Fruit fly (Drosophila melanogaster): ENCODE data around the gene Eip78C.
A peak's percentile ranks its signal among the peaks of the same experiment; 100 is the strongest.

Gene Eip78C

DNA sequence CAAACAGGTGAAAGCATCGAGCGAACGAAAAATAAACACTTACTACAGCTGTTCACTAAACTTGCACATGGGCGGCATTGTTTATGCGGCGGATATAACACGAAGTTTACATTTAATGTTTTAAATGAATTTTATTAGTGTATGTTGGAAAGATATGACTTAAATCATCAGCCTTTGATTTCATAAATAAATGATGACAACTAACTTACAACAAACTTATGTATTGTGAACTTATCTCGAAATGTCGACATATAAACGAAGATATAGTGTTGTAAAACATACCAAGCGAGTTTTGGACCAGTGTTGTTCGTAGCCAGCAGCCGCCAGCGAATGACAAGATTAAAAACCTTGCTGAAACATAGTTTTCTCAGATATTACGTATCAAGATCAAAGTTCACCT lies 78.0 kb downstream of the Eip78C start, which contains the start of the genes CG11309 and CG7632 (continued):
- TF ChIP-seq knrl (GFP tag; IDR thresholded peaks at IDR 0.05; ENCODE audit: partially characterized antibody) (0 out of 3 replicates have a peak, but pooled peaks have one; percentile 22), lmd (GFP tag; IDR thresholded peaks at IDR 0.05) (peak; percentile 96), CG17359 (tag; optimal IDR thresholded peaks at IDR 0.05) (peak; percentile 99), ci (GFP tag; IDR thresholded peaks at IDR 0.05) (peak; percentile 100), Asciz (GFP tag; optimal IDR thresholded peaks at IDR 0.05) (peak; percentile 100), psq (GFP tag; optimal IDR thresholded peaks at IDR 0.05) (peak; percentile 93), Dek (tag; optimal IDR thresholded peaks at IDR 0.05) (peak; percentile 99), CG2889 (GFP tag; IDR thresholded peaks at IDR 0.05) (peak; percentile 94), Hsf (GFP tag; optimal IDR thresholded peaks at IDR 0.05) (peak; percentile 99), Mes4 (GFP tag; optimal IDR thresholded peaks at IDR 0.05) (peak; percentile 98), kni (GFP tag; optimal IDR thresholded peaks at IDR 0.05) (peak; percentile 100), Sin3A (optimal IDR thresholded peaks at IDR 0.05) (peak; percentile 9), seq (GFP tag; IDR thresholded peaks at IDR 0.05) (peak; percentile 97), dati (GFP tag; IDR thresholded peaks at IDR 0.05) (peak; percentile 95), CG11398 (GFP tag; optimal IDR thresholded peaks at IDR 0.05) (peak; percentile 98), CG13424 (tag; optimal IDR thresholded peaks at IDR 0.05) (peak; percentile 100), grn (GFP tag; optimal IDR thresholded peaks at IDR 0.05) (peak; percentile 85), Mrtf (GFP tag; IDR thresholded peaks at IDR 0.05) (peak; percentile 95), Dip2 (GFP tag; IDR thresholded peaks at IDR 0.05) (no peak), CG17802 (tag; optimal IDR thresholded peaks at IDR 0.05) (peak; percentile 93), CG34422 (GFP tag; IDR thresholded peaks at IDR 0.05) (peak; percentile 97), CG13624 (GFP tag; optimal IDR thresholded peaks at IDR 0.05) (peak; percentile 99), CG17186 (GFP tag; optimal IDR thresholded peaks at IDR 0.05) (peak; percentile 96), CG4424 (GFP tag; optimal IDR thresholded peaks at IDR 0.05) (peak; percentile 99), CG12942 (GFP tag; optimal IDR thresholded peaks at IDR 0.05) (peak; percentile 98), CG7372 (GFP tag; IDR thresholded peaks at IDR 0.05) (peak; percentile 97), gsb (GFP tag; IDR thresholded peaks at IDR 0.05) (peak; percentile 94), CHES-1-like (GFP tag; optimal IDR thresholded peaks at IDR 0.05) (peak; percentile 98), NfI (GFP tag; optimal IDR thresholded peaks at IDR 0.05) (peak; percentile 99), jing (GFP tag; optimal IDR thresholded peaks at IDR 0.05) (peak; percentile 97), CG32532 (GFP tag; IDR thresholded peaks at IDR 0.05) (peak; percentile 98), p53 (GFP tag; optimal IDR thresholded peaks at IDR 0.05) (peak; percentile 95), az2 (GFP tag; optimal IDR thresholded peaks at IDR 0.05) (peak; percentile 99), lab (GFP tag; optimal IDR thresholded peaks at IDR 0.05) (peak; percentile 100), bigmax (GFP tag; optimal IDR thresholded peaks at IDR 0.05) (peak; percentile 87), CG30020 (tag; optimal IDR thresholded peaks at IDR 0.05) (peak; percentile 93), Eip74EF (GFP tag; optimal IDR thresholded peaks at IDR 0.05) (peak in 1 of 2 experiments; percentile 100), HLH4C (GFP tag; IDR thresholded peaks at IDR 0.05; ENCODE audit: partially characterized antibody) (no peak), sr (GFP tag; IDR thresholded peaks at IDR 0.05) (peak; percentile 94), CG2678 (tag; optimal IDR thresholded peaks at IDR 0.05) (peak; percentile 100), Lim3 (GFP tag; IDR thresholded peaks at IDR 0.05) (peak; percentile 66), nom (GFP tag; optimal IDR thresholded peaks at IDR 0.05) (peak; percentile 99), CG18262 (tag; optimal IDR thresholded peaks at IDR 0.05) (peak; percentile 100), Poxn (GFP tag; IDR thresholded peaks at IDR 0.05) (peak; percentile 84), B-H2 (GFP tag; optimal IDR thresholded peaks at IDR 0.05) (peak; percentile 100), CG34224 (GFP tag; IDR thresholded peaks at IDR 0.05; ENCODE audit: partially characterized antibody) (no peak; the same call in 2 of the 3 replicates), CG1233 (GFP tag; optimal IDR thresholded peaks at IDR 0.05) (peak; percentile 99), CG11723 (GFP tag; optimal IDR thresholded peaks at IDR 0.05) (peak; percentile 99), gt (GFP tag; IDR thresholded peaks at IDR 0.05) (peak; percentile 94), ERR (GFP tag; optimal IDR thresholded peaks at IDR 0.05) (peak; percentile 98), CG10959 (GFP tag; IDR thresholded peaks at IDR 0.05) (peak; percentile 97), CTCF (GFP tag; optimal IDR thresholded peaks at IDR 0.05) (peak; percentile 81)

Data from whole organism, embryonic.